Fruit fly (Drosophila melanogaster): Measurements from ENCODE around the gene Nadsyn.

Gene Nadsyn

dm6 chrX:13739411-13739888 lies 21.4 kb upstream of the Nadsyn start, which contains the start of gene CG11151 (continued):
- TF ChIP-seq Blimp-1 (GFP tag; optimal IDR thresholded peaks at IDR 0.05): peak; percentile 83
- peak; percentile 96 for TF ChIP-seq CG34406 (GFP tag; optimal IDR thresholded peaks at IDR 0.05)
- peak; percentile 97 for TF ChIP-seq CG6163 (GFP tag; IDR thresholded peaks at IDR 0.05)
- peak; percentile 96 for TF ChIP-seq vri (GFP tag; optimal IDR thresholded peaks at IDR 0.05)
- TF ChIP-seq CG3032 (tag; optimal IDR thresholded peaks at IDR 0.05): peak; percentile 93
- TF ChIP-seq CG10631 (GFP tag; optimal IDR thresholded peaks at IDR 0.05): peak; percentile 96
- peak; percentile 99 for TF ChIP-seq Eip78C (GFP tag)
- peak; percentile 97 for TF ChIP-seq Hr39 (GFP tag; optimal IDR thresholded peaks at IDR 0.05)
- peak; percentile 96 for TF ChIP-seq CG8632 (GFP tag; optimal IDR thresholded peaks at IDR 0.05)
- TF ChIP-seq CG6808 (GFP tag; optimal IDR thresholded peaks at IDR 0.05): peak; percentile 90
- peak; percentile 89 for TF ChIP-seq fd85E (GFP tag; optimal IDR thresholded peaks at IDR 0.05)
- peak; percentile 94 for TF ChIP-seq CG11294 (GFP tag; IDR thresholded peaks at IDR 0.05)
- TF ChIP-seq Gug (GFP tag; IDR thresholded peaks at IDR 0.05): peak; percentile 94
- TF ChIP-seq CG6276 (GFP tag; optimal IDR thresholded peaks at IDR 0.05): peak; percentile 98
- peak; percentile 75 for TF ChIP-seq Hr38 (GFP tag; optimal IDR thresholded peaks at IDR 0.05)
- peak; percentile 97 for TF ChIP-seq Ets21C (GFP tag; optimal IDR thresholded peaks at IDR 0.05)
- TF ChIP-seq eg (GFP tag; IDR thresholded peaks at IDR 0.05): peak; percentile 97
- peak; percentile 94 for TF ChIP-seq Eip93F (GFP tag; optimal IDR thresholded peaks at IDR 0.05)
- peak; percentile 93 for TF ChIP-seq CG9139 (GFP tag; optimal IDR thresholded peaks at IDR 0.05)
- peak; percentile 94 for TF ChIP-seq CG16779 (tag; optimal IDR thresholded peaks at IDR 0.05)
- TF ChIP-seq dac (GFP tag; optimal IDR thresholded peaks at IDR 0.05): peak; percentile 94
- peak; percentile 97 for TF ChIP-seq net (GFP tag; optimal IDR thresholded peaks at IDR 0.05)
- peak; percentile 97 for TF ChIP-seq CG10669 (GFP tag; optimal IDR thresholded peaks at IDR 0.05)
- peak; percentile 95 for TF ChIP-seq dsx (GFP tag; optimal IDR thresholded peaks at IDR 0.05; ENCODE audit: poor library complexity, severe bottlenecking)
- peak; percentile 97 for TF ChIP-seq CG6792 (GFP tag; optimal IDR thresholded peaks at IDR 0.05)
- peak; percentile 95 for TF ChIP-seq CG4318 (GFP tag; optimal IDR thresholded peaks at IDR 0.05)
- peak; percentile 95 to 96 for TF ChIP-seq ss (GFP tag; optimal IDR thresholded peaks at IDR 0.05)
- TF ChIP-seq CG6854 (GFP tag; optimal IDR thresholded peaks at IDR 0.05): peak; percentile 94
- peak; percentile 94 for TF ChIP-seq fd59A (GFP tag; optimal IDR thresholded peaks at IDR 0.05)
- peak; percentile 97 for TF ChIP-seq CG31627 (GFP tag; optimal IDR thresholded peaks at IDR 0.05)
- TF ChIP-seq CG1621 (tag; optimal IDR thresholded peaks at IDR 0.05): peak; percentile 97

dm6 chrX:13737939-13738338 lies 19.9 kb upstream of the Nadsyn start, which contains the start of gene CG11134:
Gene CG11134, plus strand, starts transcription at chrX:13737942.
- TF ChIP-seq CG9139 (GFP tag; optimal IDR thresholded peaks at IDR 0.05): no peak
- TF ChIP-seq fkh (GFP tag; optimal IDR thresholded peaks at IDR 0.05): peak; percentile 75
- no peak for TF ChIP-seq salr (GFP tag; optimal IDR thresholded peaks at IDR 0.05)

- TF ChIP-seq CG9139 (GFP tag; optimal IDR thresholded peaks at IDR 0.05) (no peak), Hr38 (GFP tag; optimal IDR thresholded peaks at IDR 0.05) (no peak), Ets96B (tag; optimal IDR thresholded peaks at IDR 0.05) (no peak), CG6854 (GFP tag; optimal IDR thresholded peaks at IDR 0.05) (no peak), Ets21C (GFP tag; optimal IDR thresholded peaks at IDR 0.05) (no peak), dac (GFP tag; optimal IDR thresholded peaks at IDR 0.05) (no peak), fkh (GFP tag; optimal IDR thresholded peaks at IDR 0.05) (peak; percentile 36), Eip78C (GFP tag) (peak; percentile 35), Sox14 (GFP tag; optimal IDR thresholded peaks at IDR 0.05) (peak; percentile 9), Sox102F (GFP tag; optimal IDR thresholded peaks at IDR 0.05) (no peak), CG1621 (tag; optimal IDR thresholded peaks at IDR 0.05) (peak; percentile 72)
Measured at dm6 chrX:13736174-13736482, 18.0 kb upstream of the Nadsyn start, which contains the start of gene g. Gene g, minus strand, starts transcription at chrX:13736278.

All from whole organism, prepupa.